Fruit fly (Drosophila melanogaster): ENCODE results near the gene CG42717.
A peak's percentile ranks its signal among the peaks of the same experiment; 100 is the strongest.

CG42717 gene

DNA sequence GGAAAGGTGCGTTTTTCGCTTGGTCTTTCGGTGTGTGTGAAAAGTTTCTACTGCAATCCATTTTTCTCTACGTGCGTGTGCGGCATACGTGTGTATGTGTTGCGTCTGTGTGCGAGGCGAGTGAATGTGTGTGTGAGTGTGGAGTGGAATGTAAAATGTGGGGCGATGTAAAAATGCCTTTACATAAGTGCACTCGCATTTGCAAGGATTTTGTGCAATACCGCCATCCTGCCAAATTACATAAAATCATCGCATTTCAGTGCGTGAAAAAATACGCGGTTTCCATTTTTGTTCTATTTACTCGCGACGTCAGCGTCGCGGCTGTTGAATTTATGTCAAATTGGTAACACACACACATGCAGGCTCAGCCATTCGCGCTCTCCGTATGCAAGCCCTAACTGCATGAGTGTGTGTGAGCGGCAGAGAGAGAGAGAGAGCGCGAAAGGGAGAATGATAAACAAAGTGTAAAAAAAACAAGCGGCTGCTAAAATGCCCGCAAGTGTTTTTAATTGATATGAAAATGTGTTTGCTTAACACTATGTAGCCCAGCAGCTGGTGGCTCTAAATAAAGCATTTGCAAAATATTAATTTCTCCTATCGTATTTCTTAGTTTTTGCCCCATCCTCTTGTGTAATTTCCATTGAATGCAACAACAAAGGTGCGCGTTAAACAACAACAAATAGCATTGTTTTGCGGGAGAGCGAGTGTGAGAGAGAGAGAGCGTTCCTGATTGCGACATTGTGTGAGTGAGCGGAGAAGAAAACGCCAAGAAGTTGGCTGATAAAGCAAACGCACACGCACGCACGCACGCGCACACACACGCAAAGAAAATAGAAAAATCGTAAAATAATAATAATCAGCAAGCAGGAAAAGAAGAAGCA lies 19.4 kb upstream of the CG42717 start (continued):
- TF ChIP-seq CG17612 (GFP tag; IDR thresholded peaks at IDR 0.05), result no peak
- TF ChIP-seq kni (GFP tag; optimal IDR thresholded peaks at IDR 0.05), result peak; percentile 87
- TF ChIP-seq CG4404 (GFP tag; IDR thresholded peaks at IDR 0.05), result no peak
- peak; percentile 26 for TF ChIP-seq Vsx1 (GFP tag; optimal IDR thresholded peaks at IDR 0.05)
- TF ChIP-seq cato (GFP tag; optimal IDR thresholded peaks at IDR 0.05; ENCODE audit: borderline replicate concordance), result no peak
- no peak for TF ChIP-seq luna (GFP tag; optimal IDR thresholded peaks at IDR 0.05)
- no peak for TF ChIP-seq Rx (GFP tag; IDR thresholded peaks at IDR 0.05)
- TF ChIP-seq twi (tag; optimal IDR thresholded peaks at IDR 0.05), result no peak
- TF ChIP-seq abd-A (tag; optimal IDR thresholded peaks at IDR 0.05), result no peak
- no peak for TF ChIP-seq Ptx1 (GFP tag; IDR thresholded peaks at IDR 0.05)
- TF ChIP-seq zfh2 (GFP tag; optimal IDR thresholded peaks at IDR 0.05), result no peak
- peak; percentile 32; the same call in 2 of the 3 replicates for TF ChIP-seq Aef1 (GFP tag; IDR thresholded peaks at IDR 0.05)
- TF ChIP-seq CG4854 (GFP tag; optimal IDR thresholded peaks at IDR 0.05), result no peak
- no peak for TF ChIP-seq gem (tag; optimal IDR thresholded peaks at IDR 0.05)
- no peak for TF ChIP-seq CTCF (GFP tag; optimal IDR thresholded peaks at IDR 0.05)
- TF ChIP-seq CG4617 (GFP tag; optimal IDR thresholded peaks at IDR 0.05; ENCODE audit: borderline replicate concordance), result peak; percentile 31
- TF ChIP-seq CrebB (tag; optimal IDR thresholded peaks at IDR 0.05), result peak; percentile 9
- TF ChIP-seq CG8924 (tag; optimal IDR thresholded peaks at IDR 0.05), result peak; percentile 44
- TF ChIP-seq CG4360 (GFP tag; IDR thresholded peaks at IDR 0.05), result peak; percentile 89
- TF ChIP-seq run (tag; optimal IDR thresholded peaks at IDR 0.05), result no peak
- no peak for TF ChIP-seq CG11723 (GFP tag; optimal IDR thresholded peaks at IDR 0.05)
- TF ChIP-seq Ets65A (GFP tag), result no peak
- peak; percentile 30 for TF ChIP-seq nmo (GFP tag; optimal IDR thresholded peaks at IDR 0.05)
- peak; percentile 70; the same call in 3 of the 4 replicates for TF ChIP-seq chinmo (GFP tag; IDR thresholded peaks at IDR 0.05; ENCODE audit: partially characterized antibody)
- peak; percentile 16 for TF ChIP-seq sug (tag; optimal IDR thresholded peaks at IDR 0.05)
- no peak for TF ChIP-seq en (GFP tag; optimal IDR thresholded peaks at IDR 0.05)
- TF ChIP-seq stwl (tag; optimal IDR thresholded peaks at IDR 0.05), result no peak
- TF ChIP-seq CG14965 (GFP tag; optimal IDR thresholded peaks at IDR 0.05; ENCODE audit: borderline replicate concordance), result no peak
- peak; percentile 48 for TF ChIP-seq Hmr (GFP tag; optimal IDR thresholded peaks at IDR 0.05)
- TF ChIP-seq Hand (GFP tag; optimal IDR thresholded peaks at IDR 0.05), result peak; percentile 17
- TF ChIP-seq HLHmδ (GFP tag; optimal IDR thresholded peaks at IDR 0.05), result no peak
- no peak for TF ChIP-seq tgo (GFP tag; IDR thresholded peaks at IDR 0.05)
- peak; percentile 95 for TF ChIP-seq CG15479 (GFP tag; optimal IDR thresholded peaks at IDR 0.05)
- no peak for TF ChIP-seq esg (GFP tag; conservative IDR thresholded peaks at IDR 0.05)
- TF ChIP-seq scrt (GFP tag; optimal IDR thresholded peaks at IDR 0.05), result peak; percentile 2
- peak; percentile 13 for TF ChIP-seq CG6683 (GFP tag; optimal IDR thresholded peaks at IDR 0.05)
- peak; percentile 7 for TF ChIP-seq CG9727 (GFP tag; optimal IDR thresholded peaks at IDR 0.05)
- TF ChIP-seq Dip2 (GFP tag; IDR thresholded peaks at IDR 0.05), result no peak
- TF ChIP-seq mirr (GFP tag; optimal IDR thresholded peaks at IDR 0.05), result no peak
- peak in 1 of 3 experiments; percentile 91 for TF ChIP-seq Stat92E (GFP tag; optimal IDR thresholded peaks at IDR 0.05)
- TF ChIP-seq dan (GFP tag; IDR thresholded peaks at IDR 0.05), result no peak
- no peak for TF ChIP-seq ind (GFP tag; optimal IDR thresholded peaks at IDR 0.05)
- TF ChIP-seq CG11398 (GFP tag; optimal IDR thresholded peaks at IDR 0.05), result no peak
- TF ChIP-seq Med (GFP tag), result peak; percentile 77
- TF ChIP-seq ATbp (GFP tag; optimal IDR thresholded peaks at IDR 0.05), result no peak
- no peak for TF ChIP-seq pzg (GFP tag; optimal IDR thresholded peaks at IDR 0.05)
- TF ChIP-seq pros (GFP tag; optimal IDR thresholded peaks at IDR 0.05), result peak; percentile 89

Data from whole organism, embryonic.